ENCODE assay signal across 7 worm cellular contexts in genomic region chrX:14744496-14744895, ce11.
TF ChIP-seq lines count a peak whose summit lies in the region.

No protein-coding gene starts in this region.

TF ChIP-seq in whole organism, L1 larva, 84 proteins besides CTCF, POLR2A, EP300 and RAD21 (continues in another document):
- TF ChIP-seq efl-3 (GFP tag; optimal IDR thresholded peaks at IDR 0.05; lab: Kevin White, UChicago): no peak
- no peak for TF ChIP-seq fkh-4 (tag; optimal IDR thresholded peaks at IDR 0.05; lab: Kevin White, UChicago; ENCODE audit: borderline replicate concordance)
- peak; percentile 30 for TF ChIP-seq lin-14 (GFP tag; optimal IDR thresholded peaks at IDR 0.05; lab: Kevin White, UChicago)
- TF ChIP-seq unc-62 (GFP tag; optimal IDR thresholded peaks at IDR 0.05; lab: Kevin White, UChicago): no peak
- TF ChIP-seq lin-15B (tag; optimal IDR thresholded peaks at IDR 0.05; lab: Kevin White, UChicago): no peak
- TF ChIP-seq nhr-77 (tag; optimal IDR thresholded peaks at IDR 0.05; lab: Kevin White, UChicago): no peak
- TF ChIP-seq ceh-90 (tag; optimal IDR thresholded peaks at IDR 0.05; lab: Kevin White, UChicago): no peak
- TF ChIP-seq elt-2 (tag; optimal IDR thresholded peaks at IDR 0.05; lab: Kevin White, UChicago): peak; percentile 32
- no peak for TF ChIP-seq nhr-19 (GFP tag; conservative IDR thresholded peaks at IDR 0.05; lab: Robert Waterston, UW)
- TF ChIP-seq nhr-76 (tag; optimal IDR thresholded peaks at IDR 0.05; lab: Kevin White, UChicago): no peak
- TF ChIP-seq Y116A8C.19 (tag; optimal IDR thresholded peaks at IDR 0.05; lab: Kevin White, UChicago; ENCODE audit: borderline replicate concordance): no peak
- peak; percentile 47 for TF ChIP-seq jun-1 (tag; optimal IDR thresholded peaks at IDR 0.05; lab: Kevin White, UChicago)
- TF ChIP-seq ceh-63 (GFP tag; optimal IDR thresholded peaks at IDR 0.05; lab: Kevin White, UChicago): no peak

TF ChIP-seq in whole organism, L2 larva, 48 proteins besides CTCF, POLR2A, EP300 and RAD21 (continues in another document):
- TF ChIP-seq elt-3 (tag; optimal IDR thresholded peaks at IDR 0.05; lab: Kevin White, UChicago) (no peak), nhr-10 (tag; optimal IDR thresholded peaks at IDR 0.05; lab: Kevin White, UChicago) (no peak), ama-1 (optimal IDR thresholded peaks at IDR 0.05; lab: Kevin White, UChicago) (no peak), ZK546.5 (tag; optimal IDR thresholded peaks at IDR 0.05; lab: Kevin White, UChicago) (no peak), snpc-4 (tag; optimal IDR thresholded peaks at IDR 0.05; lab: Kevin White, UChicago) (peak; percentile 61), mdl-1 (tag; optimal IDR thresholded peaks at IDR 0.05; lab: Kevin White, UChicago) (no peak), zag-1 (tag; optimal IDR thresholded peaks at IDR 0.05; lab: Kevin White, UChicago) (peak; percentile 57), nhr-12 (tag; optimal IDR thresholded peaks at IDR 0.05; lab: Kevin White, UChicago) (no peak), crh-2 (tag; optimal IDR thresholded peaks at IDR 0.05; lab: Kevin White, UChicago) (no peak), nhr-129 (tag; optimal IDR thresholded peaks at IDR 0.05; lab: Kevin White, UChicago) (no peak), mbf-1 (tag; optimal IDR thresholded peaks at IDR 0.05; lab: Kevin White, UChicago) (no peak), gmeb-1 (tag; optimal IDR thresholded peaks at IDR 0.05; lab: Kevin White, UChicago) (peak; percentile 10), ceh-16 (tag; optimal IDR thresholded peaks at IDR 0.05; lab: Kevin White, UChicago) (no peak), blmp-1 (tag; optimal IDR thresholded peaks at IDR 0.05; lab: Kevin White, UChicago; ENCODE audit: insufficient read depth) (no peak)

TF ChIP-seq in whole organism, L3 larva, 47 proteins besides CTCF, POLR2A, EP300 and RAD21 (continues in another document):
- TF ChIP-seq nhr-23 (tag; optimal IDR thresholded peaks at IDR 0.05; lab: Kevin White, UChicago) (no peak), nhr-25 (tag; optimal IDR thresholded peaks at IDR 0.05; lab: Kevin White, UChicago) (no peak), elt-1 (tag; optimal IDR thresholded peaks at IDR 0.05; lab: Kevin White, UChicago) (no peak), nfya-1 (tag; optimal IDR thresholded peaks at IDR 0.05; lab: Kevin White, UChicago; ENCODE audit: insufficient read depth) (peak; percentile 62), nhr-12 (tag; optimal IDR thresholded peaks at IDR 0.05; lab: Kevin White, UChicago) (no peak), snpc-4 (tag; optimal IDR thresholded peaks at IDR 0.05; lab: Kevin White, UChicago) (peak; percentile 82), nhr-76 (tag; optimal IDR thresholded peaks at IDR 0.05; lab: Kevin White, UChicago) (no peak), fkh-10 (GFP tag; optimal IDR thresholded peaks at IDR 0.05; lab: Kevin White, UChicago) (no peak), aly-2 (tag; optimal IDR thresholded peaks at IDR 0.05; lab: Kevin White, UChicago) (no peak), ama-1 (optimal IDR thresholded peaks at IDR 0.05; lab: Kevin White, UChicago) (no peak), unc-62 (GFP tag; optimal IDR thresholded peaks at IDR 0.05; lab: Kevin White, UChicago) (no peak), ceh-16 (tag; optimal IDR thresholded peaks at IDR 0.05; lab: Kevin White, UChicago) (no peak), lin-39 (tag; optimal IDR thresholded peaks at IDR 0.05; lab: Kevin White, UChicago) (peak; percentile 89), ceh-9 (tag; optimal IDR thresholded peaks at IDR 0.05; lab: Kevin White, UChicago) (no peak)

TF ChIP-seq in whole organism, L4 larva, 104 proteins besides CTCF, POLR2A, EP300 and RAD21 (continues in another document):
- peak; percentile 43; the same call in 1 of the 2 replicates for TF ChIP-seq arid-1 (GFP tag; conservative IDR thresholded peaks at IDR 0.05; lab: Robert Waterston, UW)
- TF ChIP-seq lim-7 (GFP tag; IDR thresholded peaks at IDR 0.05; lab: Robert Waterston, UW): no peak
- TF ChIP-seq mdl-1 (tag; optimal IDR thresholded peaks at IDR 0.05; lab: Kevin White, UChicago): peak in 1 of 2 experiments; percentile 40
- peak; percentile 41 for TF ChIP-seq nhr-48 (tag; optimal IDR thresholded peaks at IDR 0.05; lab: Kevin White, UChicago)
- peak; percentile 94 for TF ChIP-seq set-16 (GFP tag; IDR thresholded peaks at IDR 0.05; lab: Robert Waterston, UW)
- no peak for TF ChIP-seq fos-1 (tag; optimal IDR thresholded peaks at IDR 0.05; lab: Kevin White, UChicago)
- peak in 1 of 2 experiments; percentile 3 for TF ChIP-seq lsy-2 (tag; optimal IDR thresholded peaks at IDR 0.05; lab: Kevin White, UChicago)
- TF ChIP-seq ceh-32 (tag; optimal IDR thresholded peaks at IDR 0.05; lab: Kevin White, UChicago; ENCODE audit: poor library complexity): peak; percentile 8
- peak in 1 of 2 experiments; percentile 56 for TF ChIP-seq hif-1 (tag; optimal IDR thresholded peaks at IDR 0.05; lab: Kevin White, UChicago)
- TF ChIP-seq T26A8.4 (GFP tag; IDR thresholded peaks at IDR 0.05; lab: Robert Waterston, UW): peak; percentile 49; the same call in 1 of the 2 replicates
- TF ChIP-seq aha-1 (tag; lab: Kevin White, UChicago): peak; percentile 24
- peak; percentile 50; the same call in 1 of the 2 replicates for TF ChIP-seq D1046.2 (GFP tag; IDR thresholded peaks at IDR 0.05; lab: Robert Waterston, UW)
- TF ChIP-seq dmd-6 (GFP tag; IDR thresholded peaks at IDR 0.05; lab: Robert Waterston, UW): 0 out of 2 replicates have a peak, but pooled peaks have one; percentile 20

TF ChIP-seq in whole organism, late embryonic, 69 proteins besides CTCF, POLR2A, EP300 and RAD21:
- TF ChIP-seq elt-2 (tag; optimal IDR thresholded peaks at IDR 0.05; lab: Kevin White, UChicago) (peak; percentile 0), elt-4 (tag; optimal IDR thresholded peaks at IDR 0.05; lab: Kevin White, UChicago) (no peak), odd-2 (tag; optimal IDR thresholded peaks at IDR 0.05; lab: Kevin White, UChicago) (no peak)

TF ChIP-seq in whole organism, midembryonic, 9 proteins besides CTCF, POLR2A, EP300 and RAD21:
- no peak for TF ChIP-seq cog-1 (tag; optimal IDR thresholded peaks at IDR 0.05; lab: Kevin White, UChicago)
- TF ChIP-seq ztf-23 (GFP tag; IDR thresholded peaks at IDR 0.05; lab: Robert Waterston, UW): 0 out of 2 replicates have a peak, but pooled peaks have one; percentile 24
- TF ChIP-seq T22C8.4 (GFP tag; IDR thresholded peaks at IDR 0.05; lab: Robert Waterston, UW): no peak
- TF ChIP-seq ref-1 (GFP tag; conservative IDR thresholded peaks at IDR 0.05; lab: Robert Waterston, UW): no peak
- TF ChIP-seq tab-1 (GFP tag; IDR thresholded peaks at IDR 0.05; lab: Robert Waterston, UW): no peak

TF ChIP-seq in whole organism, young adult, 124 proteins besides CTCF, POLR2A, EP300 and RAD21:
- TF ChIP-seq egrh-3 (GFP tag; IDR thresholded peaks at IDR 0.05; lab: Robert Waterston, UW) (peak; percentile 79), hmg-1.2 (GFP tag; IDR thresholded peaks at IDR 0.05; lab: Robert Waterston, UW) (no peak), ztf-25 (GFP tag; IDR thresholded peaks at IDR 0.05; lab: Robert Waterston, UW) (no peak), pbrm-1 (GFP tag; IDR thresholded peaks at IDR 0.05; lab: Robert Waterston, UW) (no peak), atf-7 (tag; optimal IDR thresholded peaks at IDR 0.05; lab: Kevin White, UChicago) (no peak), pha-4 (tag; optimal IDR thresholded peaks at IDR 0.05; lab: Kevin White, UChicago) (no peak), F52B5.7 (tag; optimal IDR thresholded peaks at IDR 0.05; lab: Kevin White, UChicago) (no peak), lir-1 (GFP tag; conservative IDR thresholded peaks at IDR 0.05; lab: Robert Waterston, UW) (no peak), B0035.1 (tag; optimal IDR thresholded peaks at IDR 0.05; lab: Kevin White, UChicago) (no peak), zfh-2 (GFP tag; conservative IDR thresholded peaks at IDR 0.05; lab: Robert Waterston, UW) (peak; percentile 89), zim-3 (tag; optimal IDR thresholded peaks at IDR 0.05; lab: Kevin White, UChicago) (no peak), ztf-18 (tag; optimal IDR thresholded peaks at IDR 0.05; lab: Kevin White, UChicago) (no peak), sdz-38 (tag; optimal IDR thresholded peaks at IDR 0.05; lab: Kevin White, UChicago) (no peak), him-1 (tag; optimal IDR thresholded peaks at IDR 0.05; lab: Kevin White, UChicago) (no peak), repo-1 (tag; optimal IDR thresholded peaks at IDR 0.05; lab: Kevin White, UChicago) (no peak), xnd-1 (tag; optimal IDR thresholded peaks at IDR 0.05; lab: Kevin White, UChicago) (no peak), snpc-3.4 (tag; optimal IDR thresholded peaks at IDR 0.05; lab: Kevin White, UChicago) (no peak), madf-3 (GFP tag; IDR thresholded peaks at IDR 0.05; lab: Robert Waterston, UW) (no peak), ets-4 (GFP tag; optimal IDR thresholded peaks at IDR 0.05; lab: Kevin White, UChicago) (no peak), D2030.7 (GFP tag; IDR thresholded peaks at IDR 0.05; lab: Robert Waterston, UW) (no peak), nhr-120 (GFP tag; IDR thresholded peaks at IDR 0.05; lab: Robert Waterston, UW) (no peak), F37B4.10 (GFP tag; IDR thresholded peaks at IDR 0.05; lab: Robert Waterston, UW) (no peak), mcd-1 (GFP tag; IDR thresholded peaks at IDR 0.05; lab: Robert Waterston, UW) (no peak), K12H6.12 (tag; optimal IDR thresholded peaks at IDR 0.05; lab: Kevin White, UChicago) (no peak), snpc-4 (GFP tag; optimal IDR thresholded peaks at IDR 0.05; lab: Kevin White, UChicago) (no peak), snpc-4 (tag; optimal IDR thresholded peaks at IDR 0.05; lab: Kevin White, UChicago) (peak in 3 of 4 experiments; percentile 15 to 67 (median 57)), nhr-80 (tag; optimal IDR thresholded peaks at IDR 0.05; lab: Kevin White, UChicago) (peak; percentile 63), tbx-9 (tag; optimal IDR thresholded peaks at IDR 0.05; lab: Kevin White, UChicago; ENCODE audit: borderline replicate concordance) (no peak), attf-6 (GFP tag; IDR thresholded peaks at IDR 0.05; lab: Robert Waterston, UW) (no peak), ekl-4 (GFP tag; IDR thresholded peaks at IDR 0.05; lab: Robert Waterston, UW) (no peak), lin-35 (GFP tag; optimal IDR thresholded peaks at IDR 0.05; lab: Kevin White, UChicago) (no peak), snpc-1.1 (tag; optimal IDR thresholded peaks at IDR 0.05; lab: Kevin White, UChicago; ENCODE audit: insufficient read depth) (no peak), Y53F4B.3 (GFP tag; IDR thresholded peaks at IDR 0.05; lab: Robert Waterston, UW) (no peak), hlh-26 (GFP tag; conservative IDR thresholded peaks at IDR 0.05; lab: Robert Waterston, UW) (no peak)
